Worm (Caenorhabditis elegans) whole organism, late embryonic: ENCODE measurements around the gene chil-22.
A peak's percentile ranks its signal among the peaks of the same experiment; 100 is the strongest.

Source experiments
- C08G9.2 ChIP-seq: sonication (generic microtip); optimal IDR thresholded peaks from 2 replicates; lab custom pipeline; 2016; ENCODE audit warnings: mild to moderate bottlenecking, missing genetic modification characterization, moderate library complexity, missing compliant biosample characterization
- K02D7.2 ChIP-seq: sonication (generic microtip); optimal IDR thresholded peaks from 2 replicates; lab custom pipeline; 2017; ENCODE audit warnings: mild to moderate bottlenecking, missing genetic modification characterization, missing compliant biosample characterization
- Y22D7AL.16 ChIP-seq: sonication (generic microtip); optimal IDR thresholded peaks from 2 replicates; lab custom pipeline; 2016; ENCODE audit warnings: missing genetic modification characterization, missing compliant biosample characterization
- ama-1 ChIP-seq: fragments of 150-350 bp; optimal IDR thresholded peaks from 2 replicates; lab custom pipeline; 2014
- ceh-14 ChIP-seq: sonication (generic microtip); optimal IDR thresholded peaks from 2 replicates; lab custom pipeline; 2016; ENCODE audit warnings: missing genotype, missing genetic modification characterization, missing compliant biosample characterization
- ceh-31 ChIP-seq: sonication (generic microtip); optimal IDR thresholded peaks from 2 replicates; lab custom pipeline; 2016; ENCODE audit warnings: missing genetic modification characterization, missing compliant biosample characterization
- ceh-34 ChIP-seq: sonication (generic microtip); optimal IDR thresholded peaks from 2 replicates; lab custom pipeline; 2016; ENCODE audit warnings: mild to moderate bottlenecking, missing genetic modification characterization, missing compliant biosample characterization
- ceh-45 ChIP-seq: fragments of 200-800 bp; sonication (Bioruptor generic); IDR thresholded peaks from 2 replicates; pipeline ENCODE4 v1.3.6; 2022; ENCODE audit warnings: missing genetic modification reagents, missing genetic modification characterization, missing compliant biosample characterization
- ceh-9 ChIP-seq: sonication (generic microtip); optimal IDR thresholded peaks from 2 replicates; lab custom pipeline; 2016; ENCODE audit warnings: mild to moderate bottlenecking, missing genetic modification characterization, inconsistent platforms, missing compliant biosample characterization
- che-1 ChIP-seq: sonication (generic microtip); optimal IDR thresholded peaks from 2 replicates; lab custom pipeline; 2016; ENCODE audit warnings: mild to moderate bottlenecking, missing genetic modification characterization, missing compliant biosample characterization
- elt-2 ChIP-seq: sonication (generic microtip); optimal IDR thresholded peaks from 2 replicates; lab custom pipeline; 2016; ENCODE audit warnings: missing genetic modification reagents, missing genetic modification characterization, missing compliant biosample characterization
- elt-4 ChIP-seq: sonication (generic microtip); optimal IDR thresholded peaks from 2 replicates; lab custom pipeline; 2016; ENCODE audit warnings: missing genetic modification characterization, missing compliant biosample characterization
- eyg-1 ChIP-seq: sonication (generic microtip); optimal IDR thresholded peaks from 2 replicates; lab custom pipeline; 2016; ENCODE audit warnings: missing genotype, missing genetic modification characterization, missing compliant biosample characterization
- fax-1 ChIP-seq: sonication (generic microtip); optimal IDR thresholded peaks from 2 replicates; lab custom pipeline; 2016; ENCODE audit warnings: missing genotype, missing genetic modification characterization, missing compliant biosample characterization
- gmeb-2 ChIP-seq: sonication (generic microtip); optimal IDR thresholded peaks from 2 replicates; lab custom pipeline; 2016; ENCODE audit warnings: missing genetic modification characterization, inconsistent platforms, missing compliant biosample characterization
- hlh-15 ChIP-seq: sonication (generic microtip); optimal IDR thresholded peaks from 2 replicates; lab custom pipeline; 2016; ENCODE audit warnings: missing genetic modification characterization, missing compliant biosample characterization
- hlh-6 ChIP-seq: sonication (generic microtip); optimal IDR thresholded peaks from 2 replicates; lab custom pipeline; 2016; ENCODE audit warnings: missing genotype, missing genetic modification characterization, missing compliant biosample characterization
- lim-6 ChIP-seq: sonication (generic microtip); optimal IDR thresholded peaks from 2 replicates; lab custom pipeline; 2016; ENCODE audit warnings: missing genetic modification characterization, missing compliant biosample characterization
- madf-2 ChIP-seq: sonication (generic microtip); optimal IDR thresholded peaks from 2 replicates; lab custom pipeline; 2017; ENCODE audit warnings: missing genetic modification characterization, missing compliant biosample characterization
- nhr-11 ChIP-seq: fragments of 150-350 bp; optimal IDR thresholded peaks from 2 replicates; lab custom pipeline; 2014; ENCODE audit warnings: missing biosample characterization, missing genetic modification characterization
- nhr-232 ChIP-seq: sonication (generic microtip); optimal IDR thresholded peaks from 2 replicates; lab custom pipeline; 2016; ENCODE audit warnings: missing genetic modification characterization, missing compliant biosample characterization
- npax-4 ChIP-seq: sonication (generic microtip); optimal IDR thresholded peaks from 2 replicates; lab custom pipeline; 2016; ENCODE audit warnings: missing genetic modification characterization, missing compliant biosample characterization
- odd-2 ChIP-seq: sonication (generic microtip); optimal IDR thresholded peaks from 2 replicates; lab custom pipeline; 2017; ENCODE audit warnings: antibody characterized with exemption, mild to moderate bottlenecking, missing genetic modification characterization, missing compliant biosample characterization
- pax-1 ChIP-seq: fragments of 150-350 bp; optimal IDR thresholded peaks from 2 replicates; lab custom pipeline; 2014; ENCODE audit warnings: missing biosample characterization, missing genetic modification characterization
- pha-2 ChIP-seq: sonication (generic microtip); optimal IDR thresholded peaks from 2 replicates; lab custom pipeline; 2017; ENCODE audit warnings: mild to moderate bottlenecking, missing genetic modification characterization, missing compliant biosample characterization
- pha-4 ChIP-seq: fragments of 150-350 bp; optimal IDR thresholded peaks from 2 replicates; lab custom pipeline; 2018; ENCODE audit warnings: missing biosample characterization, missing genetic modification reagents, missing genetic modification characterization
- sox-4 ChIP-seq: sonication (generic microtip); optimal IDR thresholded peaks from 2 replicates; lab custom pipeline; 2017; ENCODE audit warnings: mild to moderate bottlenecking, missing genetic modification characterization, inconsistent platforms, missing compliant biosample characterization
- syd-9 ChIP-seq: sonication (generic microtip); optimal IDR thresholded peaks from 2 replicates; lab custom pipeline; 2016; ENCODE audit warnings: mild to moderate bottlenecking, missing genetic modification characterization, moderate library complexity, missing compliant biosample characterization
- tbx-2 ChIP-seq: sonication (generic microtip); optimal IDR thresholded peaks from 2 replicates; lab custom pipeline; 2016; ENCODE audit warnings: missing genetic modification characterization, missing compliant biosample characterization
- tbx-7 ChIP-seq: sonication (generic microtip); optimal IDR thresholded peaks from 2 replicates; lab custom pipeline; 2016; ENCODE audit warnings: missing genotype, missing genetic modification characterization, missing compliant biosample characterization
- ttx-3 ChIP-seq: sonication (generic microtip); optimal IDR thresholded peaks from 2 replicates; lab custom pipeline; 2016; ENCODE audit warnings: missing genetic modification reagents, missing genetic modification characterization, missing compliant biosample characterization
- unc-42 ChIP-seq: sonication (generic microtip); optimal IDR thresholded peaks from 2 replicates; lab custom pipeline; 2016; ENCODE audit warnings: missing genotype, missing genetic modification characterization, missing compliant biosample characterization
- zip-5 ChIP-seq: sonication (generic microtip); optimal IDR thresholded peaks from 2 replicates; lab custom pipeline; 2016; ENCODE audit warnings: missing genetic modification characterization, missing compliant biosample characterization
- ztf-16 ChIP-seq: sonication (generic microtip); optimal IDR thresholded peaks from 2 replicates; lab custom pipeline; 2017; ENCODE audit warnings: missing genetic modification characterization, missing compliant biosample characterization

The chil-22 gene

DNA sequence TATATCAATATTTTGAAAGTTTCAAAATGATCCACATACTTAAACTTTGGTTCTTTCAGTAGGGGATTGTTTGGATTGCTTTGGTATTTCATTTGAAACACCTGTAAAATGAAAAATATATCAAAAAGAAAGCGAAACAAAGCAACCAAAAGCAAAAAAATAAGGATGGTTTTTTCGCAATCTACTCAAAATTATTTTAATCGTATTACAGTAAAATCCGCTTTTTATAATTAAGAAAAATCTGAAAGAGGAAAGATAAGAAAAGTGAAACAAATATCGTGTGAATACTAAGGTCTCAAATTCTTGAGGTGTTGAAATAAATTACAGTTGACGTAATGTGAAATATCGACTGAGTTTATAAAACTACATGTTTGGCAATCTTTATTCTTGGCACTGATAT is at the start of gene chil-22:
Gene chil-22 (minus strand): TSS at position 101 of the 400 bp plus-strand sequence.
- TF ChIP-seq gmeb-2 (tag; lab: Kevin White, UChicago) (no peak), syd-9 (tag; lab: Kevin White, UChicago) (no peak), che-1 (tag; lab: Kevin White, UChicago) (no peak), hlh-15 (tag; lab: Kevin White, UChicago) (no peak), fax-1 (no peak), tbx-2 (tag; lab: Kevin White, UChicago) (no peak), nhr-232 (no peak), ceh-34 (tag; lab: Kevin White, UChicago) (no peak), elt-4 (tag; lab: Kevin White, UChicago) (no peak), pax-1 (tag; lab: Kevin White, UChicago) (no peak), nhr-11 (tag; lab: Kevin White, UChicago) (no peak), ceh-9 (tag; lab: Kevin White, UChicago) (no peak), ceh-45 (GFP tag; lab: Robert Waterston, UW) (no peak), unc-42 (tag; lab: Kevin White, UChicago) (no peak), pha-4 (tag; lab: Kevin White, UChicago) (no peak), ttx-3 (tag; lab: Kevin White, UChicago) (no peak), ama-1 (lab: Kevin White, UChicago) (no peak), ceh-14 (tag; lab: Kevin White, UChicago) (no peak)

- no peak for TF ChIP-seq fax-1
- no peak for TF ChIP-seq C08G9.2 (tag; lab: Kevin White, UChicago)
- TF ChIP-seq hlh-6 = no peak
- TF ChIP-seq ceh-45 (GFP tag; lab: Robert Waterston, UW) = no peak
- TF ChIP-seq unc-42 (tag; lab: Kevin White, UChicago) = no peak
- TF ChIP-seq Y22D7AL.16 (tag; lab: Kevin White, UChicago) = no peak
- TF ChIP-seq zip-5 = no peak
- TF ChIP-seq, all 69 proteins: peak for 0
Observed at ce11 chrII:9507181-9507580, 41.2 kb upstream of the chil-22 start, which contains the start of gene gcy-3. gcy-3 (minus strand) TSS chrII:9507281.

DNA sequence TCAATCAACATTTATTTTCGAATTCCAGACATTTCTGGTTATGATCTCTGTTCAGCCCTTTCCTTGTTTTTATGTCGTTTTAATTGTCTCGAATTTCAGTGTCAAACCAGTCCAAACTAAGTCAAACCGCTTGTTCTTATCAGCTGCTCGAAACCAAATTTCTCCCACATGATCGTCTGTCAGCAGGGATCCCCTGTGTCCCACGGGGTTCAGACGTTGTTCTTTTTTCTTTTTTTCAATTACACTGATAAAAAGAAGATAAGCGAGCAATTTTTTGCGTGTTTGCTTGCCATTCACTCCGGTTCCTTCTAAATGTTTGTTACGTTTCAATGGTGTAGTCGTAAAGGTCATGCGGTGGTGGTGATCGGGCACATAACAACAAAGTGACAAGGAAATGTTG is 36.0 kb upstream of the chil-22 start:
- no peak for TF ChIP-seq sox-4 (tag; lab: Kevin White, UChicago)

- TF ChIP-seq tbx-7 (tag; lab: Kevin White, UChicago) (no peak), elt-2 (tag; lab: Kevin White, UChicago) (peak; percentile 50), madf-2 (tag; lab: Kevin White, UChicago) (no peak)
- TF ChIP-seq, all 69 proteins: peak for 1
Observed at ce11 chrII:9500926-9501325, 34.9 kb upstream of the chil-22 start.

- TF ChIP-seq ztf-16 (tag; lab: Kevin White, UChicago) = no peak
- TF ChIP-seq npax-4 = no peak
- peak; percentile 29 for TF ChIP-seq unc-42 (tag; lab: Kevin White, UChicago)
- TF ChIP-seq K02D7.2 (tag; lab: Kevin White, UChicago) = no peak
- TF ChIP-seq sox-4 (tag; lab: Kevin White, UChicago) = no peak
- no peak for TF ChIP-seq gmeb-2 (tag; lab: Kevin White, UChicago)
- no peak for TF ChIP-seq pha-2 (tag; lab: Kevin White, UChicago)
- peak; percentile 4 for TF ChIP-seq elt-2 (tag; lab: Kevin White, UChicago)
Observed at ce11 chrII:9498589-9498988, 32.6 kb upstream of the chil-22 start.

DNA sequence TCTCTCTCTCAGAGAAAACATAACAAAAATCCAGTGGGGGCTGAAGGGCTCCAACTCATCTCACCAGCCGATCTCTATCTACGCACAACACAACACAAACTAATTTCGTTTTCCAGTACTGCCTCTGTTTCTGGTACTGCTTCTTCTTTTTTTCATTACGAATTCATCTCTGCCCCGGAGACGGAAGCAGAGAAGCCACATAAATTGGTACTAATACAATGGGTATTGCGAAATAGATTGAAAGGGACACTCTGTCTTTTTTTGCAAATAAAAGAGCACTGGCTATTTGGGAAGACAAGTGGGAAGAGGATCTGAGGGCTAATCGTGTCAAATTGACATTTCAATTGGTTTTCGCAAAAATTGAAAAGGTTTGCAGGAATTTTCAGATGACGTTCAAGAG is 31.3 kb upstream of the chil-22 start:
- peak; percentile 1 for TF ChIP-seq lim-6
- TF ChIP-seq odd-2 (tag; lab: Kevin White, UChicago) = no peak
- TF ChIP-seq elt-2 (tag; lab: Kevin White, UChicago) = no peak
- TF ChIP-seq ceh-14 (tag; lab: Kevin White, UChicago) = peak; percentile 13
- no peak for TF ChIP-seq eyg-1 (tag; lab: Kevin White, UChicago)
- TF ChIP-seq elt-4 (tag; lab: Kevin White, UChicago) = no peak
- peak; percentile 18 for TF ChIP-seq ceh-31 (tag; lab: Kevin White, UChicago)
- peak; percentile 75 for TF ChIP-seq unc-42 (tag; lab: Kevin White, UChicago)
